Worm (Caenorhabditis elegans): ENCODE measurements around the gene col-93.

DNA sequence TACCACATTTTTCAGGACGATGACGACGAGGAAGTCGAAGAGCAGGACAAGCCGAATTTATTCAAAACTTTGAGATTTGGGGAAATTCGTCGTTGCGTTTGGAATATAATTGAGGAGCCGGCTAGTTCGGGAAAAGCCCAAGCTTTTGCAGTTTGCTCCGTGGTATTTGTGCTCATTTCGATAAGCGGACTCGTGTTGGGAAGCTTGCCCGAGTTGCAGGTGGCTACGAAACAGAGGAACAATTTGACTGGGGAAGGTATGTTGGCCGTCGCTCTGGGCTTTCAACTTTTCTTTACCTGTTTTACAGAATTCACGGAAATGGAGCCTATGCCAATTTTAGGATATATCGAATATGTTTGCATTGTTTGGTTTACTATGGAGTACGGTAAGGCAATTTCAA is 36.9 kb upstream of the col-93 start:
- TF ChIP-seq lsy-2 (tag; optimal IDR thresholded peaks at IDR 0.05) (no peak), unc-62 (GFP tag; optimal IDR thresholded peaks at IDR 0.05) (no peak), snpc-4 (tag; optimal IDR thresholded peaks at IDR 0.05) (no peak), unc-39 (tag; optimal IDR thresholded peaks at IDR 0.05) (no peak), ceh-39 (tag; optimal IDR thresholded peaks at IDR 0.05) (no peak), pha-4 (tag; optimal IDR thresholded peaks at IDR 0.05) (no peak), hlh-1 (tag; optimal IDR thresholded peaks at IDR 0.05) (no peak), bed-3 (GFP tag; optimal IDR thresholded peaks at IDR 0.05) (no peak), mab-5 (tag; optimal IDR thresholded peaks at IDR 0.05) (no peak), nhr-12 (tag; optimal IDR thresholded peaks at IDR 0.05) (no peak), drap-1 (GFP tag; optimal IDR thresholded peaks at IDR 0.05) (no peak), cnd-1 (tag; optimal IDR thresholded peaks at IDR 0.05) (no peak), elt-3 (tag; optimal IDR thresholded peaks at IDR 0.05) (no peak), lin-13 (tag; optimal IDR thresholded peaks at IDR 0.05) (no peak)

All from whole organism, mixed stage, embryonic.